Worm (Caenorhabditis elegans) whole organism, late embryonic: ENCODE measurements around the gene F02D10.2.

Experiments used
- C08G9.2 ChIP-seq: sonication (generic microtip); optimal IDR thresholded peaks from 2 replicates; lab custom pipeline; 2016; ENCODE audit warnings: mild to moderate bottlenecking, missing genetic modification characterization, moderate library complexity, missing compliant biosample characterization
- C38D4.7 ChIP-seq: fragments of 200-800 bp; sonication (Bioruptor generic); optimal IDR thresholded peaks from 2 replicates; lab custom pipeline; 2018; ENCODE audit warnings: mild to moderate bottlenecking, missing genetic modification characterization, moderate library complexity, missing compliant biosample characterization
- K09A11.1 ChIP-seq: sonication (generic microtip); optimal IDR thresholded peaks from 2 replicates; lab custom pipeline; 2017; ENCODE audit warnings: antibody characterized with exemption, mild to moderate bottlenecking, missing genetic modification characterization, missing compliant biosample characterization; ENCODE audit not compliant: insufficient read depth
- Y22D7AL.16 ChIP-seq: sonication (generic microtip); optimal IDR thresholded peaks from 2 replicates; lab custom pipeline; 2016; ENCODE audit warnings: missing genetic modification characterization, missing compliant biosample characterization
- ama-1 ChIP-seq: fragments of 150-350 bp; optimal IDR thresholded peaks from 2 replicates; lab custom pipeline; 2014
- ceh-14 ChIP-seq: sonication (generic microtip); optimal IDR thresholded peaks from 2 replicates; lab custom pipeline; 2016; ENCODE audit warnings: missing genotype, missing genetic modification characterization, missing compliant biosample characterization
- ceh-19 ChIP-seq: fragments of 200-800 bp; sonication (Bioruptor generic); optimal IDR thresholded peaks from 2 replicates; lab custom pipeline; 2018; ENCODE audit warnings: mild to moderate bottlenecking, missing genetic modification characterization, missing compliant biosample characterization
- ceh-24 ChIP-seq: sonication (generic microtip); optimal IDR thresholded peaks from 2 replicates; lab custom pipeline; 2016; ENCODE audit warnings: mild to moderate bottlenecking, missing genetic modification characterization, missing compliant biosample characterization
- ceh-31 ChIP-seq: sonication (generic microtip); optimal IDR thresholded peaks from 2 replicates; lab custom pipeline; 2016; ENCODE audit warnings: missing genetic modification characterization, missing compliant biosample characterization
- ceh-34 ChIP-seq: sonication (generic microtip); optimal IDR thresholded peaks from 2 replicates; lab custom pipeline; 2016; ENCODE audit warnings: mild to moderate bottlenecking, missing genetic modification characterization, missing compliant biosample characterization
- ceh-45 ChIP-seq: fragments of 200-800 bp; sonication (Bioruptor generic); IDR thresholded peaks from 2 replicates; pipeline ENCODE4 v1.3.6; 2022; ENCODE audit warnings: missing genetic modification reagents, missing genetic modification characterization, missing compliant biosample characterization
- ceh-48 ChIP-seq: sonication (generic microtip); optimal IDR thresholded peaks from 2 replicates; lab custom pipeline; 2016; ENCODE audit warnings: missing genetic modification characterization, inconsistent platforms, missing compliant biosample characterization
- ceh-6 ChIP-seq: fragments of 200-800 bp; sonication (Bioruptor generic); optimal IDR thresholded peaks from 2 replicates; lab custom pipeline; 2018; ENCODE audit warnings: mild to moderate bottlenecking, missing genetic modification characterization, missing compliant biosample characterization
- dmd-4 ChIP-seq: sonication (generic microtip); optimal IDR thresholded peaks from 2 replicates; lab custom pipeline; 2016; ENCODE audit warnings: borderline replicate concordance, missing genetic modification characterization, missing compliant biosample characterization
- dve-1 ChIP-seq: sonication (generic microtip); optimal IDR thresholded peaks from 2 replicates; lab custom pipeline; 2017; ENCODE audit warnings: antibody characterized with exemption, mild to moderate bottlenecking, missing genetic modification characterization, missing compliant biosample characterization
- elt-2 ChIP-seq: sonication (generic microtip); optimal IDR thresholded peaks from 2 replicates; lab custom pipeline; 2016; ENCODE audit warnings: missing genetic modification reagents, missing genetic modification characterization, missing compliant biosample characterization
- elt-4 ChIP-seq: sonication (generic microtip); optimal IDR thresholded peaks from 2 replicates; lab custom pipeline; 2016; ENCODE audit warnings: missing genetic modification characterization, missing compliant biosample characterization
- ets-4 ChIP-seq: sonication (generic microtip); optimal IDR thresholded peaks from 2 replicates; lab custom pipeline; 2016; ENCODE audit warnings: missing genetic modification characterization, missing compliant biosample characterization
- eyg-1 ChIP-seq: sonication (generic microtip); optimal IDR thresholded peaks from 2 replicates; lab custom pipeline; 2016; ENCODE audit warnings: missing genotype, missing genetic modification characterization, missing compliant biosample characterization
- hlh-13 ChIP-seq: fragments of 200-800 bp; sonication (Bioruptor generic); optimal IDR thresholded peaks from 2 replicates; lab custom pipeline; 2018; ENCODE audit warnings: mild to moderate bottlenecking, missing genetic modification characterization, missing compliant biosample characterization
- hlh-15 ChIP-seq: sonication (generic microtip); optimal IDR thresholded peaks from 2 replicates; lab custom pipeline; 2016; ENCODE audit warnings: missing genetic modification characterization, missing compliant biosample characterization
- hlh-30 ChIP-seq: sonication (generic microtip); optimal IDR thresholded peaks from 2 replicates; lab custom pipeline; 2017; ENCODE audit warnings: antibody characterized with exemption, missing genetic modification characterization, missing compliant biosample characterization; ENCODE audit not compliant: insufficient read depth
- hlh-6 ChIP-seq: sonication (generic microtip); optimal IDR thresholded peaks from 2 replicates; lab custom pipeline; 2016; ENCODE audit warnings: missing genotype, missing genetic modification characterization, missing compliant biosample characterization
- lim-6 ChIP-seq: sonication (generic microtip); optimal IDR thresholded peaks from 2 replicates; lab custom pipeline; 2016; ENCODE audit warnings: missing genetic modification characterization, missing compliant biosample characterization
- nfya-1 ChIP-seq: sonication (generic microtip); optimal IDR thresholded peaks from 2 replicates; lab custom pipeline; 2017; ENCODE audit warnings: missing genetic modification characterization, mild to moderate bottlenecking, missing compliant biosample characterization, antibody characterized with exemption, moderate library complexity
- npax-4 ChIP-seq: sonication (generic microtip); optimal IDR thresholded peaks from 2 replicates; lab custom pipeline; 2016; ENCODE audit warnings: missing genetic modification characterization, missing compliant biosample characterization
- odd-2 ChIP-seq: sonication (generic microtip); optimal IDR thresholded peaks from 2 replicates; lab custom pipeline; 2017; ENCODE audit warnings: antibody characterized with exemption, mild to moderate bottlenecking, missing genetic modification characterization, missing compliant biosample characterization
- pag-3 ChIP-seq: sonication (generic microtip); optimal IDR thresholded peaks from 2 replicates; lab custom pipeline; 2016; ENCODE audit warnings: missing compliant biosample characterization, missing genetic modification characterization, borderline replicate concordance
- pat-9 ChIP-seq: fragments of 200-800 bp; sonication (Bioruptor generic); optimal IDR thresholded peaks from 2 replicates; lab custom pipeline; 2018; ENCODE audit warnings: mild to moderate bottlenecking, missing genetic modification characterization, moderate library complexity, missing compliant biosample characterization
- pax-1 ChIP-seq: fragments of 150-350 bp; optimal IDR thresholded peaks from 2 replicates; lab custom pipeline; 2014; ENCODE audit warnings: missing biosample characterization, missing genetic modification characterization
- pha-2 ChIP-seq: sonication (generic microtip); optimal IDR thresholded peaks from 2 replicates; lab custom pipeline; 2017; ENCODE audit warnings: mild to moderate bottlenecking, missing genetic modification characterization, missing compliant biosample characterization
- pqm-1 ChIP-seq: sonication (generic microtip); optimal IDR thresholded peaks from 2 replicates; lab custom pipeline; 2016; ENCODE audit warnings: missing genetic modification characterization, missing compliant biosample characterization
- pros-1 ChIP-seq: fragments of 150-350 bp; optimal IDR thresholded peaks from 2 replicates; lab custom pipeline; 2014; ENCODE audit warnings: missing biosample characterization, missing genetic modification reagents, missing genetic modification characterization
- ref-2 ChIP-seq: sonication (generic microtip); optimal IDR thresholded peaks from 2 replicates; lab custom pipeline; 2016; ENCODE audit warnings: missing genetic modification characterization, missing compliant biosample characterization
- rnt-1 ChIP-seq: sonication (generic microtip); optimal IDR thresholded peaks from 2 replicates; lab custom pipeline; 2016; ENCODE audit warnings: missing genetic modification characterization, missing compliant biosample characterization
- sdc-2 ChIP-seq: sonication (generic microtip); optimal IDR thresholded peaks from 2 replicates; lab custom pipeline; 2016; ENCODE audit warnings: missing genotype, missing genetic modification characterization, missing compliant biosample characterization
- sox-2 ChIP-seq: fragments of 200-800 bp; sonication (Bioruptor generic); IDR thresholded peaks from 2 replicates; pipeline ENCODE4 v1.3.6; 2022; ENCODE audit warnings: missing genetic modification reagents, missing genetic modification characterization, missing compliant biosample characterization
- sox-4 ChIP-seq: sonication (generic microtip); optimal IDR thresholded peaks from 2 replicates; lab custom pipeline; 2017; ENCODE audit warnings: mild to moderate bottlenecking, missing genetic modification characterization, inconsistent platforms, missing compliant biosample characterization
- syd-9 ChIP-seq: sonication (generic microtip); optimal IDR thresholded peaks from 2 replicates; lab custom pipeline; 2016; ENCODE audit warnings: mild to moderate bottlenecking, missing genetic modification characterization, moderate library complexity, missing compliant biosample characterization
- tbx-2 ChIP-seq: sonication (generic microtip); optimal IDR thresholded peaks from 2 replicates; lab custom pipeline; 2016; ENCODE audit warnings: missing genetic modification characterization, missing compliant biosample characterization
- ttx-3 ChIP-seq: sonication (generic microtip); optimal IDR thresholded peaks from 2 replicates; lab custom pipeline; 2016; ENCODE audit warnings: missing genetic modification reagents, missing genetic modification characterization, missing compliant biosample characterization
- unc-3 ChIP-seq, 2 experiments: fragments of 200-800 bp in 1 of 2; sonication (Bioruptor generic) in 1 of 2; sonication (generic microtip) in 1 of 2; conservative IDR thresholded peaks in 1 of 2; optimal IDR thresholded peaks in 1 of 2; 2 replicates each; pipeline versions ENCODE4 v1.3.6 to Lab custom; 2016 to 2022; ENCODE audit warnings: missing compliant biosample characterization in 2 of 2, missing genetic modification characterization in 2 of 2, missing genetic modification reagents in 1 of 2
- unc-55 ChIP-seq: sonication (generic microtip); optimal IDR thresholded peaks from 2 replicates; lab custom pipeline; 2017; ENCODE audit warnings: missing biosample characterization, missing genetic modification reagents, missing genetic modification characterization
- unc-86 ChIP-seq: sonication (generic microtip); optimal IDR thresholded peaks from 2 replicates; lab custom pipeline; 2016; ENCODE audit warnings: missing genetic modification characterization, missing compliant biosample characterization
- zip-5 ChIP-seq: sonication (generic microtip); optimal IDR thresholded peaks from 2 replicates; lab custom pipeline; 2016; ENCODE audit warnings: missing genetic modification characterization, missing compliant biosample characterization

F02D10.2 gene

ce11 chrX:13419884-13420339 is 43.8 kb downstream of the F02D10.2 start, which contains the start of gene C29F7.3:
TSS of gene C29F7.3 (minus strand) at chrX:13419934.
- peak; percentile 53 for TF ChIP-seq unc-55 (GFP tag; lab: Kevin White, UChicago)
- no peak for TF ChIP-seq dmd-4
- TF ChIP-seq ceh-19 (GFP tag; lab: Kevin White, UChicago), result no peak
- peak; percentile 54 for TF ChIP-seq sdc-2 (tag; lab: Kevin White, UChicago)
- TF ChIP-seq odd-2, result no peak
- TF ChIP-seq hlh-6 (tag; lab: Kevin White, UChicago), result peak; percentile 24
- TF ChIP-seq ceh-34 (tag; lab: Kevin White, UChicago), result peak; percentile 41
- no peak for TF ChIP-seq unc-86
- no peak for TF ChIP-seq ceh-6
- no peak for TF ChIP-seq ceh-14 (tag; lab: Kevin White, UChicago)
- TF ChIP-seq K09A11.1 (tag; lab: Kevin White, UChicago), result no peak
- no peak for TF ChIP-seq pha-2 (tag; lab: Kevin White, UChicago)
- TF ChIP-seq ceh-31 (tag; lab: Kevin White, UChicago), result peak; percentile 49
- TF ChIP-seq unc-3 (GFP tag; conservative IDR thresholded peaks at IDR 0.05; lab: Robert Waterston, UW), result no peak
- TF ChIP-seq unc-3 (tag; optimal IDR thresholded peaks at IDR 0.05; lab: Kevin White, UChicago), result no peak
- no peak for TF ChIP-seq syd-9 (tag; lab: Kevin White, UChicago)
- peak; percentile 3 for TF ChIP-seq rnt-1 (tag; lab: Kevin White, UChicago)
- TF ChIP-seq tbx-2 (tag; lab: Kevin White, UChicago), result peak; percentile 44
- TF ChIP-seq nfya-1 (tag; lab: Kevin White, UChicago), result peak; percentile 27
- TF ChIP-seq ref-2, result peak; percentile 35
- TF ChIP-seq, all 69 proteins: peak for 9

- TF ChIP-seq pros-1 (tag; lab: Kevin White, UChicago) (no peak), npax-4 (tag; lab: Kevin White, UChicago) (no peak), odd-2 (no peak), pag-3 (tag; lab: Kevin White, UChicago) (no peak), lim-6 (tag; lab: Kevin White, UChicago) (no peak), ceh-19 (GFP tag; lab: Kevin White, UChicago) (no peak), elt-4 (no peak), C08G9.2 (tag; lab: Kevin White, UChicago) (no peak), tbx-2 (tag; lab: Kevin White, UChicago) (no peak), rnt-1 (tag; lab: Kevin White, UChicago) (no peak), C38D4.7 (GFP tag; lab: Kevin White, UChicago) (no peak), pat-9 (tag; lab: Kevin White, UChicago) (no peak), hlh-30 (tag; lab: Kevin White, UChicago) (no peak), nfya-1 (tag; lab: Kevin White, UChicago) (no peak), ref-2 (no peak), pha-2 (tag; lab: Kevin White, UChicago) (no peak), Y22D7AL.16 (no peak), eyg-1 (tag; lab: Kevin White, UChicago) (no peak)
Measured at ce11 chrX:13417479-13417878, 46.2 kb downstream of the F02D10.2 start.

- no peak for TF ChIP-seq ceh-24 (tag; lab: Kevin White, UChicago)
- no peak for TF ChIP-seq ceh-45 (GFP tag; lab: Robert Waterston, UW)
- TF ChIP-seq C38D4.7 (GFP tag; lab: Kevin White, UChicago), result no peak
- TF ChIP-seq elt-2, result peak; percentile 75
- no peak for TF ChIP-seq pag-3 (tag; lab: Kevin White, UChicago)
- TF ChIP-seq pat-9 (tag; lab: Kevin White, UChicago), result no peak
- TF ChIP-seq ceh-19 (GFP tag; lab: Kevin White, UChicago), result no peak
- no peak for TF ChIP-seq ref-2
- TF ChIP-seq eyg-1 (tag; lab: Kevin White, UChicago), result no peak
Measured at ce11 chrX:13415722-13416121, 48.0 kb downstream of the F02D10.2 start, which contains the start of gene C29F7.2. TSS of gene C29F7.2 (plus strand) at chrX:13416078.

ce11 chrX:13414974-13415373 is 48.7 kb downstream of the F02D10.2 start:
- TF ChIP-seq sox-4 (tag; lab: Kevin White, UChicago), result peak; percentile 59
- TF ChIP-seq K09A11.1 (tag; lab: Kevin White, UChicago), result no peak
- no peak for TF ChIP-seq zip-5 (tag; lab: Kevin White, UChicago)
- no peak for TF ChIP-seq pax-1 (tag; lab: Kevin White, UChicago)
- peak; percentile 52 for TF ChIP-seq ttx-3 (tag; lab: Kevin White, UChicago)
- no peak for TF ChIP-seq C08G9.2 (tag; lab: Kevin White, UChicago)
- TF ChIP-seq dve-1 (tag; lab: Kevin White, UChicago), result peak; percentile 65
- TF ChIP-seq syd-9 (tag; lab: Kevin White, UChicago), result no peak
- peak; percentile 4 for TF ChIP-seq ceh-48
- TF ChIP-seq ets-4, result no peak
- no peak for TF ChIP-seq pqm-1
- TF ChIP-seq sox-2 (GFP tag; lab: Robert Waterston, UW), result no peak
- TF ChIP-seq hlh-15 (tag; lab: Kevin White, UChicago), result no peak
- peak; percentile 37 for TF ChIP-seq hlh-13 (GFP tag; lab: Kevin White, UChicago)
- TF ChIP-seq ceh-6, result peak; percentile 46
- TF ChIP-seq ama-1, result no peak
